Fruit fly (Drosophila melanogaster): Measurements from ENCODE around the gene mib2.

mib2 gene

dm6 chr2L:19069548-19070145, 35.4 kb downstream of the mib2 start, which contains the start of gene CG10702:
TSS of gene CG10702 (minus strand) at chr2L:19069851.
- TF ChIP-seq Sox102F (GFP tag; optimal IDR thresholded peaks at IDR 0.05) (no peak), CG11762 (GFP tag; optimal IDR thresholded peaks at IDR 0.05; ENCODE audit: insufficient read depth) (no peak), CG34406 (GFP tag; optimal IDR thresholded peaks at IDR 0.05) (no peak), svp (GFP tag) (no peak), Eip93F (GFP tag; optimal IDR thresholded peaks at IDR 0.05) (no peak), CG6792 (GFP tag; optimal IDR thresholded peaks at IDR 0.05) (no peak), CG1621 (tag; optimal IDR thresholded peaks at IDR 0.05) (no peak), OdsH (GFP tag; optimal IDR thresholded peaks at IDR 0.05) (no peak), CG6276 (GFP tag; optimal IDR thresholded peaks at IDR 0.05) (no peak), Eip75B (GFP tag; optimal IDR thresholded peaks at IDR 0.05) (no peak), CG6163 (GFP tag; IDR thresholded peaks at IDR 0.05) (no peak), ss (GFP tag; optimal IDR thresholded peaks at IDR 0.05) (no peak), lz (GFP tag; optimal IDR thresholded peaks at IDR 0.05) (no peak), fd59A (GFP tag; optimal IDR thresholded peaks at IDR 0.05) (no peak), CG10669 (GFP tag; optimal IDR thresholded peaks at IDR 0.05) (no peak), Sox14 (GFP tag; optimal IDR thresholded peaks at IDR 0.05) (no peak), achi (GFP tag; optimal IDR thresholded peaks at IDR 0.05) (no peak), Blimp-1 (GFP tag; optimal IDR thresholded peaks at IDR 0.05) (no peak), CG32006 (GFP tag; optimal IDR thresholded peaks at IDR 0.05) (peak; percentile 47), CG10631 (GFP tag; optimal IDR thresholded peaks at IDR 0.05) (no peak), dsx (GFP tag; optimal IDR thresholded peaks at IDR 0.05; ENCODE audit: poor library complexity, severe bottlenecking) (no peak), CG11294 (GFP tag; IDR thresholded peaks at IDR 0.05) (no peak), CG4318 (GFP tag; optimal IDR thresholded peaks at IDR 0.05) (no peak), Hr39 (GFP tag; optimal IDR thresholded peaks at IDR 0.05) (peak; percentile 1), eg (GFP tag; IDR thresholded peaks at IDR 0.05) (peak; percentile 55; the same call in 2 of the 3 replicates), Lpt (GFP tag; optimal IDR thresholded peaks at IDR 0.05) (no peak), pdm3 (GFP tag; optimal IDR thresholded peaks at IDR 0.05) (no peak), Smox (GFP tag; optimal IDR thresholded peaks at IDR 0.05) (no peak), Eip78C (GFP tag) (peak; percentile 74), fd85E (GFP tag; optimal IDR thresholded peaks at IDR 0.05) (no peak)

DNA sequence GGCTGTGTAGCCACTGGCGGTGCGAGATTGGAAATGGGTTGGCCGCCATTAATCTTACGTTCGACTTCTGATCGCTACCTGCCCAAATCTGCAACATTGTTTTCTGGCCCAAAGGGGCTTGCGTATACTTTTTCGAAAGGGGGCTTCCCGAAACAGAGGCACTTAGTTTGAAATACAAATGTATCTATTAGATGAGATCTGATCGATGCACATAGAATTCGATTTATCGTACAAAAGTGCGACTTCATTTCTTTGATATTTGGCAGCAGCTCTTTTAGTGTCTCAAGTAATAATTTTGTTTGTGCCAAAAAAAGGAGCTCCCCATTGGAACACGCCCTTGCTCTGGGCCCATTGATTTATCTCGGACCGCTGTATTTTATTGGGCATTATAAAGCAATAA, 37.5 kb downstream of the mib2 start:
- TF ChIP-seq Lpt (GFP tag; optimal IDR thresholded peaks at IDR 0.05) = no peak
- peak; percentile 56 for TF ChIP-seq Eip78C (GFP tag)
- peak; percentile 20 for TF ChIP-seq topi (GFP tag; optimal IDR thresholded peaks at IDR 0.05)
- peak; percentile 21 for TF ChIP-seq Smox (GFP tag; optimal IDR thresholded peaks at IDR 0.05)
- no peak for TF ChIP-seq Sox14 (GFP tag; optimal IDR thresholded peaks at IDR 0.05)
- TF ChIP-seq svp (GFP tag) = peak; percentile 62
- TF ChIP-seq dsx (GFP tag; optimal IDR thresholded peaks at IDR 0.05; ENCODE audit: poor library complexity, severe bottlenecking) = peak; percentile 82
- TF ChIP-seq Met (GFP tag; optimal IDR thresholded peaks at IDR 0.05) = peak; percentile 25
- no peak for TF ChIP-seq Sox15 (GFP tag; optimal IDR thresholded peaks at IDR 0.05)
- peak; percentile 9 for TF ChIP-seq Hr39 (GFP tag; optimal IDR thresholded peaks at IDR 0.05)
- peak; percentile 5 for TF ChIP-seq lz (GFP tag; optimal IDR thresholded peaks at IDR 0.05)
- TF ChIP-seq esn (GFP tag; optimal IDR thresholded peaks at IDR 0.05) = peak; percentile 15

- no peak for TF ChIP-seq Sox14 (GFP tag; optimal IDR thresholded peaks at IDR 0.05)
- TF ChIP-seq Eip78C (GFP tag) = peak; percentile 13
Measured at dm6 chr2L:19074099-19074828, 40.0 kb downstream of the mib2 start, which contains the start of gene CG17572. TSS of gene CG17572 (minus strand) at chr2L:19074149.

DNA sequence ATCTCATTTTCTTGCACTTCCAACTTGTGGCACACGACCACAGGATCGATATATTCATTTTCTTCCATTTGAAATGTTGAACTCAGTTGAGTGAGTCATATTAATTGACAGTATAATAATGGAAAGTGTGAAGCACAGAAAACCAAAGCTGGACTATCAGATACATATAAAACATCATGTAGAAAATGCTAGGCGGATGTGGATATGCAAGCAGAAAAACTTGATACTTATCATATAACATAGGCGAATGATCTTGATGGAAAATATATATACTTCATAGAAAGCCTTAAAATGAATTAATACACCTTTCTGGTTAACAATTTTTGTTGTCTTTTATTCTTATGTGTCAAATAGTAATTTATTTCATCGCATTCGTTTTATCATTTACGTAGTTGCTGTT, 44.7 kb downstream of the mib2 start, which contains the start of gene CG10700:
Gene CG10700 (minus strand): TSS at position 101 of the 400 bp plus-strand sequence.
- TF ChIP-seq cyc (GFP tag; optimal IDR thresholded peaks at IDR 0.05) = no peak
- TF ChIP-seq dsx (GFP tag; optimal IDR thresholded peaks at IDR 0.05; ENCODE audit: poor library complexity, severe bottlenecking) = no peak
- TF ChIP-seq CG8632 (GFP tag; optimal IDR thresholded peaks at IDR 0.05) = no peak
- TF ChIP-seq Met (GFP tag; optimal IDR thresholded peaks at IDR 0.05) = no peak
- TF ChIP-seq CG8319 (GFP tag; optimal IDR thresholded peaks at IDR 0.05) = no peak
- TF ChIP-seq CG8119 (GFP tag; IDR thresholded peaks at IDR 0.05) = no peak
- TF ChIP-seq CG10669 (GFP tag; optimal IDR thresholded peaks at IDR 0.05) = no peak
- TF ChIP-seq Sox15 (GFP tag; optimal IDR thresholded peaks at IDR 0.05) = no peak
- TF ChIP-seq dac (GFP tag; optimal IDR thresholded peaks at IDR 0.05) = no peak
- TF ChIP-seq Hr4 (GFP tag; optimal IDR thresholded peaks at IDR 0.05) = no peak
- TF ChIP-seq CG32006 (GFP tag; optimal IDR thresholded peaks at IDR 0.05) = no peak
- TF ChIP-seq Hr38 (GFP tag; optimal IDR thresholded peaks at IDR 0.05) = no peak
- TF ChIP-seq CG6792 (GFP tag; optimal IDR thresholded peaks at IDR 0.05) = no peak
